Worm (Caenorhabditis elegans) whole organism, L4/young adult: ENCODE results near the gene hpo-12.

Experiments
- W03F9.2 ChIP-seq: fragments of 150-350 bp; optimal IDR thresholded peaks from 2 replicates; lab custom pipeline; 2014; ENCODE audit warnings: missing biosample characterization, missing genetic modification characterization
- dao-5 ChIP-seq: sonication (generic microtip); optimal IDR thresholded peaks from 2 replicates; lab custom pipeline; 2016; ENCODE audit warnings: missing genotype, missing genetic modification characterization, moderate library complexity, missing compliant biosample characterization

ce11 chrIV:12302885-12303284, 19.9 kb downstream of the hpo-12 start:
- no peak for TF ChIP-seq dao-5 (tag; lab: Kevin White, UChicago)
- TF ChIP-seq W03F9.2 (tag; lab: Kevin White, UChicago): no peak
